Fruit fly (Drosophila melanogaster) whole organism, embryonic: ENCODE measurements around the gene Reg-2.

Experiments
- B-H1 ChIP-seq: fragments of 200-800 bp; sonication (Bioruptor generic); IDR thresholded peaks from 3 replicates; pipeline ENCODE4 v1.3.6; 2022; ENCODE audit warnings: missing biosample characterization, missing genetic modification characterization
- CG10209 ChIP-seq: fragments of 200-800 bp; sonication (Bioruptor generic); optimal IDR thresholded peaks from 3 replicates; lab custom pipeline; 2017; ENCODE audit warnings: missing biosample characterization, mild to moderate bottlenecking, missing genetic modification characterization, missing genetic modification reagents
- CG11560 ChIP-seq: fragments of 200-800 bp; sonication (Bioruptor generic); IDR thresholded peaks from 3 replicates; pipeline ENCODE4 v1.3.6; 2022; ENCODE audit warnings: missing biosample characterization, missing genetic modification characterization
- CG12299 ChIP-seq: fragments of 200-800 bp; sonication (Bioruptor generic); optimal IDR thresholded peaks from 2 replicates; lab custom pipeline; 2018; ENCODE audit warnings: missing biosample characterization, mild to moderate bottlenecking, missing genetic modification characterization
- CG13296 ChIP-seq: fragments of 200-800 bp; sonication (Bioruptor generic); optimal IDR thresholded peaks from 3 replicates; lab custom pipeline; 2018; ENCODE audit warnings: missing biosample characterization, mild to moderate bottlenecking, missing genetic modification characterization
- CG14965 ChIP-seq: fragments of 200-800 bp; sonication (Bioruptor generic); optimal IDR thresholded peaks from 2 replicates; lab custom pipeline; 2016; ENCODE audit warnings: missing biosample characterization, missing genetic modification characterization, borderline replicate concordance
- CG15073 ChIP-seq: fragments of 200-800 bp; sonication (Bioruptor generic); optimal IDR thresholded peaks from 2 replicates; lab custom pipeline; 2016; ENCODE audit warnings: missing biosample characterization, missing genetic modification characterization
- CG16779 ChIP-seq: fragments of 200-800 bp; sonication (Bioruptor generic); IDR thresholded peaks from 2 replicates; pipeline ENCODE4 v1.3.6; 2022; ENCODE audit warnings: missing biosample characterization, missing genetic modification characterization
- CG17186 ChIP-seq: fragments of 200-800 bp; sonication (Bioruptor generic); optimal IDR thresholded peaks from 3 replicates; lab custom pipeline; 2017; ENCODE audit warnings: missing biosample characterization, missing genetic modification reagents, missing genetic modification characterization
- CG2129 ChIP-seq: fragments of 200-800 bp; sonication (Bioruptor generic); IDR thresholded peaks from 2 replicates; pipeline ENCODE4 v1.3.6; 2022; ENCODE audit warnings: missing biosample characterization, missing genetic modification characterization; ENCODE audit not compliant: partially characterized antibody
- CG2202 ChIP-seq: fragments of 200-800 bp; sonication (Bioruptor generic); optimal IDR thresholded peaks from 2 replicates; lab custom pipeline; 2018; ENCODE audit warnings: missing biosample characterization, mild to moderate bottlenecking, missing genetic modification characterization
- CG2712 ChIP-seq: fragments of 200-800 bp; optimal IDR thresholded peaks from 3 replicates; lab custom pipeline; 2019; ENCODE audit warnings: missing biosample characterization, mild to moderate bottlenecking, missing genetic modification characterization, moderate library complexity
- CG30431 ChIP-seq: fragments of 200-800 bp; sonication (Bioruptor generic); optimal IDR thresholded peaks from 2 replicates; lab custom pipeline; 2017; ENCODE audit warnings: missing biosample characterization, missing genetic modification characterization
- CG4328 ChIP-seq: fragments of 200-800 bp; sonication (Bioruptor generic); optimal IDR thresholded peaks from 3 replicates; lab custom pipeline; 2017; ENCODE audit warnings: missing biosample characterization, missing genetic modification reagents, missing genetic modification characterization
- CG4404 ChIP-seq: fragments of 200-800 bp; sonication (Bioruptor generic); IDR thresholded peaks from 2 replicates; pipeline ENCODE4 v1.3.6; 2022; ENCODE audit warnings: missing biosample characterization, missing genetic modification characterization
- CG4617 ChIP-seq: fragments of 200-800 bp; sonication (Bioruptor generic); optimal IDR thresholded peaks from 3 replicates; lab custom pipeline; 2016; ENCODE audit warnings: missing biosample characterization, missing genetic modification characterization, borderline replicate concordance
- CG5180 ChIP-seq: fragments of 200-800 bp; sonication (Bioruptor generic); optimal IDR thresholded peaks from 3 replicates; lab custom pipeline; 2017; ENCODE audit warnings: missing biosample characterization, missing genetic modification characterization, mild to moderate bottlenecking, moderate library complexity, missing genetic modification reagents
- CG6683 ChIP-seq: fragments of 200-800 bp; sonication (Bioruptor generic); optimal IDR thresholded peaks from 2 replicates; lab custom pipeline; 2017; ENCODE audit warnings: missing biosample characterization, mild to moderate bottlenecking, missing genetic modification characterization, missing genetic modification reagents
- CG7372 ChIP-seq: fragments of 200-800 bp; sonication (Bioruptor generic); IDR thresholded peaks from 2 replicates; pipeline ENCODE4 v1.3.6; 2022; ENCODE audit warnings: missing biosample characterization, missing genetic modification characterization
- CG7745 ChIP-seq: fragments of 200-800 bp; sonication (Bioruptor generic); optimal IDR thresholded peaks from 2 replicates; lab custom pipeline; 2018; ENCODE audit warnings: missing biosample characterization, mild to moderate bottlenecking, missing genetic modification characterization, moderate library complexity
- CG8089 ChIP-seq: fragments of 200-800 bp; sonication (Bioruptor generic); optimal IDR thresholded peaks from 3 replicates; lab custom pipeline; 2016; ENCODE audit warnings: missing biosample characterization, missing genetic modification characterization
- CG8290 ChIP-seq, 3 experiments: fragments of 200-800 bp; sonication (Bioruptor generic); optimal IDR thresholded peaks; 2 replicates each; lab custom pipeline; 2016 to 2019; ENCODE audit warnings: missing biosample characterization in 3 of 3, missing genetic modification characterization in 3 of 3, mild to moderate bottlenecking in 2 of 3, moderate library complexity in 1 of 3
- Deaf1 ChIP-seq: fragments of 200-800 bp; optimal IDR thresholded peaks from 3 replicates; lab custom pipeline; 2019; ENCODE audit warnings: missing biosample characterization, mild to moderate bottlenecking, missing genetic modification characterization, moderate library complexity
- Dll ChIP-seq: fragments of 200-800 bp; sonication (Bioruptor generic); IDR thresholded peaks from 4 replicates; pipeline ENCODE4 v1.3.6; 2022; ENCODE audit warnings: missing biosample characterization, missing genetic modification characterization; ENCODE audit not compliant: partially characterized antibody
- H15 ChIP-seq: fragments of 200-800 bp; sonication (Bioruptor generic); IDR thresholded peaks from 3 replicates; pipeline ENCODE4 v1.3.6; 2022; ENCODE audit warnings: missing biosample characterization, missing genetic modification characterization
- HLH4C ChIP-seq: fragments of 200-800 bp; sonication (Bioruptor generic); IDR thresholded peaks from 3 replicates; pipeline ENCODE4 v1.3.6; 2022; ENCODE audit warnings: missing biosample characterization, missing genetic modification characterization; ENCODE audit not compliant: partially characterized antibody
- Jarid2 ChIP-seq: fragments of 200-800 bp; sonication (Bioruptor generic); optimal IDR thresholded peaks from 3 replicates; lab custom pipeline; 2017; ENCODE audit warnings: mild to moderate bottlenecking, missing biosample characterization, missing genetic modification reagents, missing genetic modification characterization
- NC2α ChIP-seq: fragments of 200-800 bp; sonication (Bioruptor generic); optimal IDR thresholded peaks from 2 replicates; lab custom pipeline; 2016; ENCODE audit warnings: missing biosample characterization, missing genetic modification characterization
- Optix ChIP-seq: fragments of 200-800 bp; sonication (Bioruptor generic); IDR thresholded peaks from 3 replicates; pipeline ENCODE4 v1.3.6; 2022; ENCODE audit warnings: missing biosample characterization, missing genetic modification characterization
- Ravus ChIP-seq: fragments of 200-800 bp; sonication (Bioruptor generic); IDR thresholded peaks from 2 replicates; pipeline ENCODE4 v1.3.6; 2022; ENCODE audit warnings: missing biosample characterization, missing genetic modification characterization
- Sox102F ChIP-seq: fragments of 200-800 bp; sonication (Bioruptor generic); optimal IDR thresholded peaks from 2 replicates; lab custom pipeline; 2018; ENCODE audit warnings: missing biosample characterization, mild to moderate bottlenecking, missing genetic modification characterization, moderate library complexity
- bsh ChIP-seq, 2 experiments: fragments of 200-800 bp; sonication (Bioruptor generic); optimal IDR thresholded peaks; 2 replicates each; lab custom pipeline; 2017 to 2018; ENCODE audit warnings: mild to moderate bottlenecking in 2 of 2, missing biosample characterization in 2 of 2, missing genetic modification characterization in 2 of 2, moderate library complexity in 1 of 2
- cas ChIP-seq: fragments of 200-800 bp; sonication (Bioruptor generic); IDR thresholded peaks from 2 replicates; pipeline ENCODE4 v1.3.6; 2022; ENCODE audit warnings: missing biosample characterization, missing genetic modification characterization
- danr ChIP-seq: fragments of 200-800 bp; sonication (Bioruptor generic); IDR thresholded peaks from 2 replicates; pipeline ENCODE4 v1.3.6; 2022; ENCODE audit warnings: missing biosample characterization, missing genetic modification characterization
- disco-r ChIP-seq: fragments of 200-800 bp; sonication (Bioruptor generic); optimal IDR thresholded peaks from 2 replicates; lab custom pipeline; 2016; ENCODE audit warnings: missing biosample characterization, missing genetic modification characterization
- gce ChIP-seq: fragments of 200-800 bp; sonication (Bioruptor generic); IDR thresholded peaks from 3 replicates; pipeline ENCODE4 v1.3.6; 2022; ENCODE audit warnings: missing biosample characterization, missing genetic modification characterization
- gem ChIP-seq: fragments of 200-800 bp; sonication (Bioruptor generic); optimal IDR thresholded peaks from 2 replicates; lab custom pipeline; 2019; ENCODE audit warnings: missing biosample characterization, mild to moderate bottlenecking, missing genetic modification characterization, moderate library complexity
- hb ChIP-seq: fragments of 200-800 bp; sonication (Bioruptor generic); IDR thresholded peaks from 3 replicates; pipeline ENCODE4 v1.3.6; 2022; ENCODE audit warnings: missing biosample characterization, missing genetic modification characterization; ENCODE audit not compliant: partially characterized antibody
- her ChIP-seq: fragments of 200-800 bp; sonication (Bioruptor generic); optimal IDR thresholded peaks from 2 replicates; lab custom pipeline; 2016; ENCODE audit warnings: missing biosample characterization, missing genetic modification characterization
- jing ChIP-seq: fragments of 200-800 bp; sonication (Bioruptor generic); optimal IDR thresholded peaks from 2 replicates; lab custom pipeline; 2018; ENCODE audit warnings: missing biosample characterization, mild to moderate bottlenecking, missing genetic modification characterization
- knrl ChIP-seq: fragments of 200-800 bp; sonication (Bioruptor generic); IDR thresholded peaks from 3 replicates; pipeline ENCODE4 v1.3.6; 2022; ENCODE audit warnings: missing biosample characterization, missing genetic modification characterization; ENCODE audit not compliant: partially characterized antibody
- odd ChIP-seq: fragments of 200-800 bp; sonication (Bioruptor generic); optimal IDR thresholded peaks from 2 replicates; lab custom pipeline; 2017; ENCODE audit warnings: missing biosample characterization, mild to moderate bottlenecking, missing genetic modification characterization
- pzg ChIP-seq: fragments of 200-800 bp; sonication (Bioruptor generic); optimal IDR thresholded peaks from 3 replicates; lab custom pipeline; 2018; ENCODE audit warnings: missing biosample characterization, mild to moderate bottlenecking, missing genetic modification characterization, moderate library complexity
- run ChIP-seq: fragments of 200-800 bp; sonication (Bioruptor generic); optimal IDR thresholded peaks from 3 replicates; lab custom pipeline; 2018; ENCODE audit warnings: missing biosample characterization, mild to moderate bottlenecking, missing genetic modification characterization
- salm ChIP-seq: fragments of 200-800 bp; sonication (Bioruptor generic); optimal IDR thresholded peaks from 2 replicates; lab custom pipeline; 2018; ENCODE audit warnings: missing biosample characterization, mild to moderate bottlenecking, missing genetic modification characterization
- stc ChIP-seq: fragments of 200-800 bp; sonication (Bioruptor generic); IDR thresholded peaks from 2 replicates; pipeline ENCODE4 v1.3.6; 2022; ENCODE audit warnings: missing biosample characterization, missing genetic modification characterization
- tap ChIP-seq: fragments of 200-800 bp; optimal IDR thresholded peaks from 3 replicates; lab custom pipeline; 2019; ENCODE audit warnings: missing biosample characterization, mild to moderate bottlenecking, missing genetic modification characterization, moderate library complexity
- tup ChIP-seq: fragments of 200-800 bp; sonication (Bioruptor generic); optimal IDR thresholded peaks from 2 replicates; lab custom pipeline; 2016; ENCODE audit warnings: missing biosample characterization, mild to moderate bottlenecking, missing genetic modification characterization, moderate library complexity

Reg-2 gene

dm6 chr3L:644111-644718 is 37.8 kb upstream of the Reg-2 start (continued):
- TF ChIP-seq CG2129 (GFP tag; lab: Robert Waterston, UW): no peak
- peak; percentile 84; the same call in 2 of the 3 replicates for TF ChIP-seq gce (GFP tag; lab: Robert Waterston, UW)
- peak; percentile 55 for TF ChIP-seq Ravus
- 0 out of 2 replicates have a peak, but pooled peaks have one; percentile 48 for TF ChIP-seq CG16779 (GFP tag; lab: Robert Waterston, UW)
- TF ChIP-seq tup (GFP tag; lab: Kevin White, UChicago): peak; percentile 76
- TF ChIP-seq CG6683 (GFP tag; lab: Kevin White, UChicago): peak; percentile 36
- TF ChIP-seq CG10209: peak; percentile 87
- TF ChIP-seq CG30431: peak; percentile 88
- TF ChIP-seq Dll: no peak
- peak; percentile 75 for TF ChIP-seq odd (GFP tag; lab: Kevin White, UChicago)
- peak; percentile 68 for TF ChIP-seq run (tag; lab: Kevin White, UChicago)
- TF ChIP-seq CG7745: no peak
- peak; percentile 72 for TF ChIP-seq CG4617
- peak; percentile 40; the same call in 1 of the 2 replicates for TF ChIP-seq CG4404 (GFP tag; lab: Robert Waterston, UW)
- TF ChIP-seq CG8089 (GFP tag; lab: Kevin White, UChicago): peak; percentile 93
- peak; percentile 95 for TF ChIP-seq Sox102F (GFP tag; lab: Kevin White, UChicago)
- no peak for TF ChIP-seq HLH4C (GFP tag; lab: Robert Waterston, UW)
- TF ChIP-seq CG8290 (GFP tag; optimal IDR thresholded peaks at IDR 0.05; lab: Kevin White, UChicago): peak; percentile 77
- TF ChIP-seq CG8290 (tag; optimal IDR thresholded peaks at IDR 0.05; lab: Kevin White, UChicago): peak; percentile 43 to 91
- no peak for TF ChIP-seq CG15073 (GFP tag; lab: Kevin White, UChicago)
- TF ChIP-seq B-H1: peak; percentile 80; the same call in 2 of the 3 replicates
- peak; percentile 78 for TF ChIP-seq CG2202 (tag; lab: Kevin White, UChicago)
- TF ChIP-seq cas: no peak
- TF ChIP-seq knrl (GFP tag; lab: Robert Waterston, UW): no peak
- TF ChIP-seq jing: peak; percentile 87
- peak; percentile 91 for TF ChIP-seq gem (tag; lab: Kevin White, UChicago)
- TF ChIP-seq CG14965: peak; percentile 60
- peak; percentile 82 to 93 for TF ChIP-seq bsh (GFP tag; optimal IDR thresholded peaks at IDR 0.05; lab: Kevin White, UChicago)
- peak; percentile 76 for TF ChIP-seq CG5180 (GFP tag; lab: Kevin White, UChicago)
- TF ChIP-seq tap (tag; lab: Kevin White, UChicago): peak; percentile 83
- TF ChIP-seq CG2712: peak; percentile 89
- no peak for TF ChIP-seq hb (GFP tag; lab: Robert Waterston, UW)
- peak; percentile 65 for TF ChIP-seq Jarid2 (GFP tag; lab: Kevin White, UChicago)
- peak; percentile 78 for TF ChIP-seq NC2α (GFP tag; lab: Kevin White, UChicago)
- TF ChIP-seq stc (GFP tag; lab: Robert Waterston, UW): peak; percentile 87
- TF ChIP-seq pzg (GFP tag; lab: Kevin White, UChicago): no peak
- peak; percentile 71 for TF ChIP-seq CG7372 (GFP tag; lab: Robert Waterston, UW)
- TF ChIP-seq CG4328 (GFP tag; lab: Kevin White, UChicago): peak; percentile 73
- peak; percentile 90 for TF ChIP-seq H15
- TF ChIP-seq danr (GFP tag; lab: Robert Waterston, UW): peak; percentile 35; the same call in 1 of the 2 replicates
- TF ChIP-seq disco-r (GFP tag; lab: Kevin White, UChicago): peak; percentile 75
- TF ChIP-seq CG11560 (tag; lab: Robert Waterston, UW): peak; percentile 58; the same call in 1 of the 3 replicates
- peak; percentile 80 for TF ChIP-seq salm (tag; lab: Kevin White, UChicago)
- peak; percentile 88 for TF ChIP-seq her (GFP tag; lab: Kevin White, UChicago)
- TF ChIP-seq CG17186 (GFP tag; lab: Kevin White, UChicago): peak; percentile 68
- TF ChIP-seq CG12299: peak; percentile 72
- peak; percentile 64 for TF ChIP-seq CG13296
- peak; percentile 90 for TF ChIP-seq Optix (GFP tag; lab: Robert Waterston, UW)
- peak; percentile 52 for TF ChIP-seq Deaf1 (tag; lab: Kevin White, UChicago)
